Worm (Caenorhabditis elegans) whole organism, L4 larva: Measurements from ENCODE around the gene B0198.3.

Source experiments
- D1046.2 ChIP-seq: fragments of 200-800 bp; sonication (Bioruptor generic); IDR thresholded peaks from 2 replicates; pipeline ENCODE4 v1.3.6; 2022; ENCODE audit warnings: missing genetic modification characterization, missing compliant biosample characterization
- F44E2.7 ChIP-seq: fragments of 200-800 bp; sonication (Bioruptor generic); IDR thresholded peaks from 2 replicates; pipeline ENCODE4 v2.1.2; 2022; ENCODE audit warnings: missing genetic modification characterization, missing compliant biosample characterization
- F49E8.2 ChIP-seq: sonication (generic microtip); optimal IDR thresholded peaks from 2 replicates; lab custom pipeline; 2016; ENCODE audit warnings: missing compliant biosample characterization, mild to moderate bottlenecking, missing genetic modification characterization, borderline replicate concordance
- T20F7.1 ChIP-seq: fragments of 200-800 bp; sonication (Bioruptor generic); optimal IDR thresholded peaks from 2 replicates; lab custom pipeline; 2018; ENCODE audit warnings: mild to moderate bottlenecking, missing genetic modification characterization, missing compliant biosample characterization
- Y105C5A.15 ChIP-seq: fragments of 200-800 bp; sonication (Bioruptor generic); IDR thresholded peaks from 2 replicates; pipeline ENCODE4 v1.3.6; 2022; ENCODE audit warnings: missing genetic modification characterization, missing compliant biosample characterization
- ZK546.5 ChIP-seq, 2 experiments: sonication (generic microtip); optimal IDR thresholded peaks; 2 replicates each; lab custom pipeline; 2017; ENCODE audit warnings: missing biosample characterization in 2 of 2, missing genetic modification characterization in 2 of 2
- aly-2 ChIP-seq: sonication (generic microtip); optimal IDR thresholded peaks from 2 replicates; lab custom pipeline; 2018; ENCODE audit warnings: missing biosample characterization, missing genetic modification characterization
- ceh-20 ChIP-seq: fragments of 200-800 bp; sonication (Bioruptor generic); IDR thresholded peaks from 2 replicates; pipeline ENCODE4 v1.3.6; 2022; ENCODE audit warnings: missing genetic modification reagents, missing genetic modification characterization, missing compliant biosample characterization
- ceh-44 ChIP-seq: fragments of 200-800 bp; sonication (Bioruptor generic); IDR thresholded peaks from 2 replicates; pipeline ENCODE4 v1.3.6; 2022; ENCODE audit warnings: missing genetic modification reagents, missing genetic modification characterization, missing compliant biosample characterization
- ceh-62 ChIP-seq: sonication (generic microtip); optimal IDR thresholded peaks from 2 replicates; lab custom pipeline; 2017; ENCODE audit warnings: missing biosample characterization, missing genetic modification characterization
- ces-1 ChIP-seq: fragments of 150-350 bp; sonication (generic microtip); optimal IDR thresholded peaks from 4 replicates; lab custom pipeline; 2014; ENCODE audit warnings: missing biosample characterization, missing genetic modification reagents, missing genetic modification characterization
- cey-2 ChIP-seq: sonication (generic microtip); optimal IDR thresholded peaks from 3 replicates; lab custom pipeline; 2017; ENCODE audit warnings: missing genetic modification characterization, mild to moderate bottlenecking, missing compliant biosample characterization, antibody characterized with exemption, borderline replicate concordance; ENCODE audit not compliant: insufficient read depth
- ctbp-1 ChIP-seq: fragments of 200-800 bp; sonication (Bioruptor generic); IDR thresholded peaks from 2 replicates; pipeline ENCODE4 v1.3.6; 2022; ENCODE audit warnings: missing genetic modification reagents, missing genetic modification characterization, missing compliant biosample characterization
- daf-16 ChIP-seq, 3 experiments: sonication (generic microtip); optimal IDR thresholded peaks; 2 replicates each; lab custom pipeline; 2016 to 2017; ENCODE audit warnings: missing genetic modification characterization in 3 of 3, missing genetic modification reagents in 3 of 3, mild to moderate bottlenecking in 2 of 3, missing compliant biosample characterization in 2 of 3, missing biosample characterization in 1 of 3, moderate library complexity in 1 of 3
- dmd-8 ChIP-seq: fragments of 200-800 bp; sonication (Bioruptor generic); IDR thresholded peaks from 2 replicates; pipeline ENCODE4 v1.3.6; 2022; ENCODE audit warnings: missing genetic modification characterization, missing compliant biosample characterization
- dmd-9 ChIP-seq: fragments of 200-800 bp; sonication (Bioruptor generic); IDR thresholded peaks from 2 replicates; pipeline ENCODE4 v1.3.6; 2022; ENCODE audit warnings: missing genetic modification reagents, missing genetic modification characterization, missing compliant biosample characterization
- dpl-1 ChIP-seq: fragments of 150-350 bp; optimal IDR thresholded peaks from 2 replicates; lab custom pipeline; 2014; ENCODE audit warnings: missing biosample characterization, missing genetic modification reagents, missing genetic modification characterization
- dve-1 ChIP-seq: sonication (generic microtip); optimal IDR thresholded peaks from 2 replicates; lab custom pipeline; 2017; ENCODE audit warnings: antibody characterized with exemption, mild to moderate bottlenecking, missing genetic modification characterization, missing compliant biosample characterization; ENCODE audit not compliant: insufficient read depth
- gei-8 ChIP-seq: fragments of 200-800 bp; sonication (Bioruptor generic); optimal IDR thresholded peaks from 2 replicates; lab custom pipeline; 2018; ENCODE audit warnings: mild to moderate bottlenecking, missing genetic modification characterization, missing compliant biosample characterization
- hmg-1.1 ChIP-seq: fragments of 200-800 bp; sonication (Bioruptor generic); IDR thresholded peaks from 2 replicates; pipeline ENCODE4 v1.3.6; 2022; ENCODE audit warnings: missing genetic modification reagents, missing genetic modification characterization, missing compliant biosample characterization
- jun-1 ChIP-seq: fragments of 150-350 bp; optimal IDR thresholded peaks from 2 replicates; lab custom pipeline; 2014; ENCODE audit warnings: missing biosample characterization, missing genetic modification reagents, missing genetic modification characterization
- lin-13 ChIP-seq: fragments of 150-350 bp; optimal IDR thresholded peaks from 2 replicates; lab custom pipeline; 2014; ENCODE audit warnings: missing biosample characterization, missing genetic modification reagents, missing genetic modification characterization
- lin-15B ChIP-seq: fragments of 150-350 bp; sonication (generic microtip); optimal IDR thresholded peaks from 3 replicates; lab custom pipeline; 2014; ENCODE audit warnings: missing biosample characterization, missing genetic modification characterization
- lin-29 ChIP-seq: fragments of 200-800 bp; sonication (Bioruptor generic); IDR thresholded peaks from 2 replicates; pipeline ENCODE4 v1.3.6; 2022; ENCODE audit warnings: missing genetic modification reagents, missing genetic modification characterization, missing compliant biosample characterization
- lin-39 ChIP-seq: fragments of 150-350 bp; optimal IDR thresholded peaks from 2 replicates; lab custom pipeline; 2014; ENCODE audit warnings: missing biosample characterization, missing genetic modification reagents, missing genetic modification characterization
- madf-5 ChIP-seq, 2 experiments: fragments of 200-800 bp; sonication (Bioruptor generic); IDR thresholded peaks; 2 replicates each; pipeline ENCODE4 v1.3.6; 2022; ENCODE audit warnings: missing compliant biosample characterization in 2 of 2, missing genetic modification characterization in 2 of 2
- mdl-1 ChIP-seq, 2 experiments: fragments of 150-350 bp in 1 of 2; sonication (generic microtip) in 1 of 2; optimal IDR thresholded peaks; 2 replicates each; lab custom pipeline; 2014 to 2017; ENCODE audit warnings: missing biosample characterization in 2 of 2, missing genetic modification characterization in 2 of 2
- mdt-29 ChIP-seq: fragments of 200-800 bp; sonication (Bioruptor generic); IDR thresholded peaks from 2 replicates; pipeline ENCODE4 v1.3.6; 2022; ENCODE audit warnings: missing genetic modification reagents, missing genetic modification characterization, missing compliant biosample characterization
- nhr-111 ChIP-seq: fragments of 200-800 bp; sonication (Bioruptor generic); optimal IDR thresholded peaks from 2 replicates; lab custom pipeline; 2018; ENCODE audit warnings: mild to moderate bottlenecking, missing genetic modification characterization, missing compliant biosample characterization
- nhr-237 ChIP-seq: sonication (generic microtip); optimal IDR thresholded peaks from 2 replicates; lab custom pipeline; 2017; ENCODE audit warnings: missing biosample characterization, missing genetic modification characterization
- nhr-28 ChIP-seq: fragments of 150-350 bp; optimal IDR thresholded peaks from 2 replicates; lab custom pipeline; 2014; ENCODE audit warnings: missing biosample characterization, missing genetic modification characterization
- nhr-42 ChIP-seq: fragments of 200-800 bp; sonication (Bioruptor generic); IDR thresholded peaks from 2 replicates; pipeline ENCODE4 v1.3.6; 2022; ENCODE audit warnings: missing genetic modification characterization, missing compliant biosample characterization
- nhr-76 ChIP-seq: fragments of 150-350 bp; optimal IDR thresholded peaks from 2 replicates; lab custom pipeline; 2014; ENCODE audit warnings: missing biosample characterization, missing genetic modification characterization
- pha-4 ChIP-seq, 2 experiments: fragments of 150-350 bp in 1 of 2; fragments of 200-800 bp in 1 of 2; sonication (Bioruptor generic) in 1 of 2; IDR thresholded peaks in 1 of 2; optimal IDR thresholded peaks in 1 of 2; 2 replicates each; pipeline versions ENCODE4 v1.3.6 to Lab custom; 2014 to 2022; ENCODE audit warnings: missing genetic modification characterization in 2 of 2, missing genetic modification reagents in 2 of 2, missing biosample characterization in 1 of 2, missing compliant biosample characterization in 1 of 2
- pqm-1 ChIP-seq: sonication (generic microtip); optimal IDR thresholded peaks from 2 replicates; lab custom pipeline; 2017; ENCODE audit warnings: missing biosample characterization, missing genetic modification characterization
- rbr-2 ChIP-seq: sonication (generic microtip); optimal IDR thresholded peaks from 2 replicates; lab custom pipeline; 2016; ENCODE audit warnings: missing genotype, missing genetic modification characterization, missing compliant biosample characterization
- skn-1 ChIP-seq: fragments of 150-350 bp; optimal IDR thresholded peaks from 2 replicates; lab custom pipeline; 2014; ENCODE audit warnings: missing biosample characterization, missing genetic modification characterization
- snpc-1.2 ChIP-seq: fragments of 200-800 bp; sonication (Bioruptor generic); IDR thresholded peaks from 2 replicates; pipeline ENCODE4 v1.3.6; 2022; ENCODE audit warnings: missing genetic modification reagents, missing genetic modification characterization, missing compliant biosample characterization
- snpc-4 ChIP-seq: fragments of 150-350 bp; optimal IDR thresholded peaks from 2 replicates; lab custom pipeline; 2014; ENCODE audit warnings: missing biosample characterization, missing genetic modification characterization
- spr-3 ChIP-seq: fragments of 200-800 bp; sonication (Bioruptor generic); optimal IDR thresholded peaks from 2 replicates; lab custom pipeline; 2018; ENCODE audit warnings: mild to moderate bottlenecking, missing genetic modification characterization, missing compliant biosample characterization
- tra-1 ChIP-seq: fragments of 200-800 bp; sonication (Bioruptor generic); IDR thresholded peaks from 2 replicates; pipeline ENCODE4 v1.3.6; 2022; ENCODE audit warnings: missing genetic modification reagents, missing genetic modification characterization, missing compliant biosample characterization
- unc-130 ChIP-seq: sonication (generic microtip); optimal IDR thresholded peaks from 2 replicates; lab custom pipeline; 2016; ENCODE audit warnings: missing genetic modification reagents, missing genetic modification characterization, missing compliant biosample characterization
- unc-39 ChIP-seq: sonication (generic microtip); optimal IDR thresholded peaks from 2 replicates; lab custom pipeline; 2017; ENCODE audit warnings: missing biosample characterization, missing genetic modification characterization
- zag-1 ChIP-seq: fragments of 150-350 bp; optimal IDR thresholded peaks from 2 replicates; lab custom pipeline; 2014; ENCODE audit warnings: missing biosample characterization, missing genetic modification characterization
- zfp-3 ChIP-seq: fragments of 200-800 bp; sonication (Bioruptor generic); conservative IDR thresholded peaks from 2 replicates; pipeline ENCODE4 v1.3.6; 2022; ENCODE audit warnings: missing genetic modification reagents, missing genetic modification characterization, missing compliant biosample characterization
- zip-11 ChIP-seq: fragments of 200-800 bp; sonication (Bioruptor generic); IDR thresholded peaks from 2 replicates; pipeline ENCODE4 v1.3.6; 2022; ENCODE audit warnings: missing genetic modification characterization, missing compliant biosample characterization
- zip-2 ChIP-seq: fragments of 150-350 bp; optimal IDR thresholded peaks from 2 replicates; lab custom pipeline; 2014; ENCODE audit warnings: missing biosample characterization, missing genetic modification characterization
- ztf-11 ChIP-seq: fragments of 150-350 bp; optimal IDR thresholded peaks from 2 replicates; lab custom pipeline; 2014; ENCODE audit warnings: missing biosample characterization, missing genetic modification characterization

B0198.3 gene

DNA sequence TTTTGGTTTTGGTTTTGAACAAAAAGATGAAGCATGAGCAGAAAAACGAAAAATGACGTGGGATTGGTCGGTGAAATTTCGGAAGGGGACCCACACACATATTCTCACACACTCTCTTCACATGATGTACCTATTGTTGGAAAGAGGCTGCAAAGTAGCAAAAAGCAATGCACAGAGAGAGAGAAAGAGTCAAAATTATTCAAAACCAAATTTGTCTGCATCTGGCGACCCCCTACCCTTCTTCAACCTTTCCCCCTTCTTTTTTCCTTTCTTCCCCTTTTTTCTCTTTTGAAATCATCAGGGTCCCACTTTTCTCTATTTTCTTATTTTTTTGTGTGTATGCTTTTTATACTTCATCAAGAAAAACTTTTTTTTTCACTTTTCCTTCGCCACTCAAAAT is 35.4 kb downstream of the B0198.3 start (continued):
- TF ChIP-seq lin-29 (GFP tag; lab: Robert Waterston, UW) (no peak), aly-2 (tag; lab: Kevin White, UChicago) (no peak), hmg-1.1 (GFP tag; lab: Robert Waterston, UW) (no peak)

DNA sequence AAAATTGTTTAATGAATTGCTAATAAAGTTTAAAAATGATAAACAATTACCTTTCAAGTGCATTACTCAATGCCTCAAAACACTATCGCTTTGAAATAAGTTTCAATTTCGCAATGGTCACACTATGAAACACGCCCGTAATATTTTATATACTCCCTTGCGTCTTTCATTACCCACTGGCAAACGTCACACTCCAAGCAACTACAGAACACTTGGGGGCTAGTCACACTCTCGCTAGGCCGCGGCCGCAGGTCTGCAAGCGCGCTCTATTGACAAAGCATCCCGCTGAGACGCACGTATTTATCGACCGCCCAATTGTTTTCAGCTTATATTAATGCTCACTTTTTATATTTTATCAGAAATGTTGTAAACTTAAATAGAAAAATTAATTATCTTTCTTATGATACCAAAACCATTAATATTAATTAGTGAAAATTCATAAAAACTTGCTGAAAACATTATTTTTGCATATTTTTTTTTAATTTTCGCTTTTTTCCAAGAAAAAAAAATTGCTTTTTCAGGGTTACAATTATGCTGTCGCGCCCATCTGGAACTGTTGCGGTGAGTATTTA is 38.9 kb downstream of the B0198.3 start, which contains the start of the genes nmat-1 and ucr-2.1:
Gene nmat-1, minus strand, starts transcription at position 136 of the 572 bp plus-strand sequence.
Gene ucr-2.1, plus strand, starts transcription at position 522 of the 572 bp plus-strand sequence.
- no peak for TF ChIP-seq nhr-111 (GFP tag; lab: Kevin White, UChicago)
- no peak for TF ChIP-seq ctbp-1
- TF ChIP-seq T20F7.1 (GFP tag; lab: Kevin White, UChicago) = peak; percentile 50
- no peak for TF ChIP-seq nhr-237 (tag; lab: Kevin White, UChicago)
- TF ChIP-seq Y105C5A.15 (GFP tag; lab: Robert Waterston, UW) = no peak
- no peak for TF ChIP-seq ZK546.5 (tag; optimal IDR thresholded peaks at IDR 0.05; lab: Kevin White, UChicago)
- TF ChIP-seq ceh-44 = no peak
- no peak for TF ChIP-seq zip-2 (tag; lab: Kevin White, UChicago)
- peak; percentile 4 for TF ChIP-seq zag-1 (tag; lab: Kevin White, UChicago)
- TF ChIP-seq dmd-9 (GFP tag; lab: Robert Waterston, UW) = no peak
- peak; percentile 65 for TF ChIP-seq lin-13 (GFP tag; lab: Kevin White, UChicago)
- TF ChIP-seq snpc-1.2 = no peak
- peak; percentile 56 to 57 for TF ChIP-seq daf-16 (GFP tag; optimal IDR thresholded peaks at IDR 0.05; lab: Kevin White, UChicago)
- TF ChIP-seq daf-16 (tag; optimal IDR thresholded peaks at IDR 0.05; lab: Kevin White, UChicago) = peak; percentile 87
- TF ChIP-seq skn-1 (tag; lab: Kevin White, UChicago) = no peak
- peak; percentile 86 for TF ChIP-seq dve-1 (tag; lab: Kevin White, UChicago)
- TF ChIP-seq tra-1 (GFP tag; lab: Robert Waterston, UW) = no peak
- no peak for TF ChIP-seq mdt-29 (GFP tag; lab: Robert Waterston, UW)
- TF ChIP-seq D1046.2 = no peak
- TF ChIP-seq ces-1 (GFP tag; lab: Kevin White, UChicago) = no peak
- TF ChIP-seq dpl-1 = peak; percentile 69
- TF ChIP-seq jun-1 (tag; lab: Kevin White, UChicago) = no peak
- TF ChIP-seq aly-2 (tag; lab: Kevin White, UChicago) = no peak
- peak; percentile 30 for TF ChIP-seq spr-3 (GFP tag; lab: Kevin White, UChicago)
- TF ChIP-seq snpc-4 (tag; lab: Kevin White, UChicago) = no peak
- no peak for TF ChIP-seq lin-39 (tag; lab: Kevin White, UChicago)
- no peak for TF ChIP-seq unc-39 (tag; lab: Kevin White, UChicago)
- TF ChIP-seq lin-15B (tag; lab: Kevin White, UChicago) = no peak
- TF ChIP-seq madf-5 (GFP tag; IDR thresholded peaks at IDR 0.05; lab: Robert Waterston, UW) = no peak
- no peak for TF ChIP-seq nhr-42
- no peak for TF ChIP-seq dmd-8 (GFP tag; lab: Robert Waterston, UW)
- TF ChIP-seq ceh-20 (GFP tag; lab: Robert Waterston, UW) = no peak
- TF ChIP-seq mdl-1 (tag; optimal IDR thresholded peaks at IDR 0.05; lab: Kevin White, UChicago) = peak in 1 of 2 experiments; percentile 73
- peak; percentile 99 for TF ChIP-seq nhr-28 (tag; lab: Kevin White, UChicago)
- TF ChIP-seq nhr-76 = no peak
- TF ChIP-seq zip-11 (GFP tag; lab: Robert Waterston, UW) = no peak
- peak; percentile 79 for TF ChIP-seq rbr-2 (tag; lab: Kevin White, UChicago)
- TF ChIP-seq unc-130 (GFP tag; lab: Kevin White, UChicago) = no peak
- TF ChIP-seq cey-2 = no peak
- TF ChIP-seq pqm-1 (tag; lab: Kevin White, UChicago) = peak; percentile 56
- TF ChIP-seq F49E8.2 (tag; lab: Kevin White, UChicago) = no peak
- TF ChIP-seq ceh-62 = no peak
- 0 out of 2 replicates have a peak, but pooled peaks have one; percentile 35 for TF ChIP-seq zfp-3 (GFP tag; lab: Robert Waterston, UW)
- no peak for TF ChIP-seq F44E2.7 (GFP tag; lab: Robert Waterston, UW)
- TF ChIP-seq pha-4 (GFP tag; IDR thresholded peaks at IDR 0.05; lab: Robert Waterston, UW) = 0 out of 2 replicates have a peak, but pooled peaks have one; percentile 42
- TF ChIP-seq pha-4 (tag; optimal IDR thresholded peaks at IDR 0.05; lab: Kevin White, UChicago) = no peak
- no peak for TF ChIP-seq gei-8
- TF ChIP-seq ztf-11 (tag; lab: Kevin White, UChicago) = no peak
